Worm (Caenorhabditis elegans): ENCODE data around the gene bath-30.

DNA sequence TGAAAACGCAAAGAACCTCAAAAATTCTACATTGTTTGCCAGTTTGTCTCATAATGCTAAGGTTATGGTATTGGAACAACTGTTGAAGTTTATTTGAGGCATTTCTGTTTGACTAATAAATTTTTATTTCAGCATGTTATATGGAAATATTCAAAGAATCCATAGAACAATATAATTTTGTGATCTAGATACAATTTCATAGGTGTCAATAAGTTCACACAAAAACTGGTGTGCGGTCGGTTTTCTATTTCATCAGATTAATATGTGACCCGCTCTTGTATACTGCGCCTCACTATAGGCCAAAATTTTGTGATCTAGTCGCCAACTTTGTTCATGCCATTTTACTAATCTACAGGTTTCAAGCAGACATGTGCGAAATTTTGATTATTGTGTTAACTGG lies 46.7 kb downstream of the bath-30 start, which contains the start of gene btb-22:
- TF ChIP-seq flt-1 (GFP tag; IDR thresholded peaks at IDR 0.05) (no peak), klf-2 (GFP tag; conservative IDR thresholded peaks at IDR 0.05) (no peak), ztf-23 (GFP tag; IDR thresholded peaks at IDR 0.05) (no peak), cog-1 (tag; optimal IDR thresholded peaks at IDR 0.05) (no peak), med-1 (GFP tag; optimal IDR thresholded peaks at IDR 0.05; ENCODE audit: insufficient read depth) (no peak), tab-1 (GFP tag; IDR thresholded peaks at IDR 0.05) (no peak), T22C8.4 (GFP tag; IDR thresholded peaks at IDR 0.05) (no peak)

All from whole organism, midembryonic.